Worm (Caenorhabditis elegans): Measurements from ENCODE around the gene eak-7.

- no peak for TF ChIP-seq tab-1 (GFP tag; IDR thresholded peaks at IDR 0.05)
- no peak for TF ChIP-seq cog-1 (tag; optimal IDR thresholded peaks at IDR 0.05)
- TF ChIP-seq ref-1 (GFP tag; conservative IDR thresholded peaks at IDR 0.05) = no peak
Observed at ce11 chrIV:12547824-12548223, 18.0 kb downstream of the eak-7 start, which contains the start of gene ipmk-1.

All from whole organism, midembryonic.